Worm (Caenorhabditis elegans): ENCODE data around the gene set-2.

ce11 chrIII:4910956-4911355 is 19.0 kb downstream of the set-2 start, which contains the start of gene F26F4.2:
- TF ChIP-seq swsn-7 (tag; optimal IDR thresholded peaks at IDR 0.05) (no peak), hlh-4 (tag; optimal IDR thresholded peaks at IDR 0.05) (no peak), lir-3 (tag; optimal IDR thresholded peaks at IDR 0.05; ENCODE audit: poor library complexity) (no peak), nhr-237 (tag; optimal IDR thresholded peaks at IDR 0.05) (no peak), fos-1 (tag; optimal IDR thresholded peaks at IDR 0.05) (no peak)

Data from whole organism, L1 larva.